Worm (Caenorhabditis elegans): ENCODE data around the gene K05F1.1.

DNA sequence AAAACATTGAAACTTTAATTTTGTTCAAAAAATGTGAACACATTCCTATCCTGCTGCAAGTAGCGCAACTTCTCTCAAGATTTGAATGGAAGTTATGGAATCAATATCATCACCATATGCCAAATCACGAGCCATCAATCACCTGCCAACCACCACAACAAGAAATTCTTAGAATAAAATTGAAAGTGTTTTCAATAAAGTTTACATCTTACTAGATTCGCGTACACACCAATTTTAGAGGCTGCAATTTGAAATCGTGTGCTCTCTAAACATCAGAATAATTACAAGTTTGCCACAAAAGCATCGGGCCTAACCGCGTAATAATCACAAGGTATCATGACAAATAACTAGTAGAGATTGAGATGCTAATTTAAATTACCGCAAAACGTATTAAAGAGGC, 26.3 kb upstream of the K05F1.1 start:
- no peak for TF ChIP-seq him-1 (tag; optimal IDR thresholded peaks at IDR 0.05)
- TF ChIP-seq W03F9.2 (tag; optimal IDR thresholded peaks at IDR 0.05), result no peak
